Fruit fly (Drosophila melanogaster) whole organism, embryonic: ENCODE results near the gene CG42685.

Experiments
- Asciz ChIP-seq: fragments of 200-800 bp; sonication (Bioruptor generic); optimal IDR thresholded peaks from 2 replicates; lab custom pipeline; 2017; ENCODE audit warnings: missing biosample characterization, mild to moderate bottlenecking, missing genetic modification characterization, missing genetic modification reagents
- Awh ChIP-seq: fragments of 200-800 bp; sonication (Bioruptor generic); IDR thresholded peaks from 2 replicates; pipeline ENCODE4, ENCODE4 v1.3.6; 2022; ENCODE audit warnings: missing biosample characterization, missing genetic modification characterization
- Blimp-1 ChIP-seq: fragments of 200-800 bp; sonication (Bioruptor generic); optimal IDR thresholded peaks from 3 replicates; lab custom pipeline; 2018; ENCODE audit warnings: missing biosample characterization, missing genetic modification characterization, mild to moderate bottlenecking, moderate library complexity, missing genetic modification reagents
- CG10654 ChIP-seq: fragments of 200-800 bp; sonication (Bioruptor generic); optimal IDR thresholded peaks from 2 replicates; lab custom pipeline; 2016; ENCODE audit warnings: missing biosample characterization, missing genetic modification characterization
- CG11085 ChIP-seq: fragments of 200-800 bp; sonication (Bioruptor generic); IDR thresholded peaks from 2 replicates; pipeline ENCODE4 v1.3.6; 2022; ENCODE audit warnings: missing biosample characterization, missing genetic modification characterization
- CG12219 ChIP-seq: fragments of 200-800 bp; sonication (Bioruptor generic); optimal IDR thresholded peaks from 3 replicates; lab custom pipeline; 2018; ENCODE audit warnings: missing biosample characterization, mild to moderate bottlenecking, missing genetic modification characterization
- CG13894 ChIP-seq: fragments of 200-800 bp; sonication (Bioruptor generic); optimal IDR thresholded peaks from 3 replicates; lab custom pipeline; 2018; ENCODE audit warnings: missing biosample characterization, mild to moderate bottlenecking, missing genetic modification characterization, moderate library complexity
- CG15601 ChIP-seq: fragments of 200-800 bp; sonication (Bioruptor generic); optimal IDR thresholded peaks from 3 replicates; lab custom pipeline; 2019; ENCODE audit warnings: missing biosample characterization, mild to moderate bottlenecking, missing genetic modification characterization, moderate library complexity
- CG18619 ChIP-seq: fragments of 200-800 bp; sonication (Bioruptor generic); optimal IDR thresholded peaks from 3 replicates; lab custom pipeline; 2017; ENCODE audit warnings: missing biosample characterization, mild to moderate bottlenecking, missing genetic modification characterization
- CG2199 ChIP-seq: fragments of 200-800 bp; sonication (Bioruptor generic); IDR thresholded peaks from 3 replicates; pipeline ENCODE4 v1.3.6; 2022; ENCODE audit warnings: missing biosample characterization, missing genetic modification characterization
- CG2202 ChIP-seq: fragments of 200-800 bp; sonication (Bioruptor generic); optimal IDR thresholded peaks from 2 replicates; lab custom pipeline; 2018; ENCODE audit warnings: missing biosample characterization, mild to moderate bottlenecking, missing genetic modification characterization
- CG33557 ChIP-seq: fragments of 200-800 bp; sonication (Bioruptor generic); optimal IDR thresholded peaks from 2 replicates; lab custom pipeline; 2019; ENCODE audit warnings: missing biosample characterization, mild to moderate bottlenecking, missing genetic modification characterization, moderate library complexity
- CG4282 ChIP-seq: fragments of 200-800 bp; sonication (Bioruptor generic); optimal IDR thresholded peaks from 2 replicates; lab custom pipeline; 2016; ENCODE audit warnings: missing biosample characterization, missing genetic modification characterization
- CG4360 ChIP-seq: fragments of 200-800 bp; sonication (Bioruptor generic); IDR thresholded peaks from 2 replicates; pipeline ENCODE4 v1.3.6; 2022; ENCODE audit warnings: missing biosample characterization, missing genetic modification characterization
- CG4854 ChIP-seq: fragments of 200-800 bp; sonication (Bioruptor generic); optimal IDR thresholded peaks from 2 replicates; lab custom pipeline; 2016; ENCODE audit warnings: missing biosample characterization, missing genetic modification characterization, inconsistent platforms
- CG6689 ChIP-seq: fragments of 200-800 bp; sonication (Bioruptor generic); IDR thresholded peaks from 2 replicates; pipeline ENCODE4 v1.3.6; 2022; ENCODE audit warnings: missing biosample characterization, missing genetic modification characterization
- CG7786 ChIP-seq: fragments of 200-800 bp; sonication (Bioruptor generic); optimal IDR thresholded peaks from 2 replicates; lab custom pipeline; 2016; ENCODE audit warnings: missing biosample characterization, missing genetic modification characterization
- CG8478 ChIP-seq: fragments of >200 bp; optimal IDR thresholded peaks from 2 replicates; lab custom pipeline; 2018
- CkIIα-i1 ChIP-seq: fragments of 200-800 bp; sonication (Bioruptor generic); IDR thresholded peaks from 2 replicates; pipeline ENCODE4 v1.3.6; 2022; ENCODE audit warnings: missing biosample characterization, missing genetic modification characterization
- Dip3 ChIP-seq: fragments of 200-800 bp; sonication (Bioruptor generic); optimal IDR thresholded peaks from 3 replicates; lab custom pipeline; 2016; ENCODE audit warnings: missing biosample characterization, missing genetic modification characterization
- Ets65A ChIP-seq: fragments of 200-800 bp; sonication (Bioruptor generic); peaks from one replicate; lab custom pipeline; 2016; ENCODE audit warnings: missing biosample characterization, missing genetic modification characterization
- Hey ChIP-seq: fragments of 200-800 bp; sonication (Bioruptor generic); optimal IDR thresholded peaks from 3 replicates; lab custom pipeline; 2018; ENCODE audit warnings: missing biosample characterization, mild to moderate bottlenecking, missing genetic modification characterization
- Hmr ChIP-seq: fragments of 200-800 bp; sonication (Bioruptor generic); optimal IDR thresholded peaks from 3 replicates; lab custom pipeline; 2017; ENCODE audit warnings: mild to moderate bottlenecking, missing biosample characterization, missing genetic modification reagents, missing genetic modification characterization
- MESR4 ChIP-seq: fragments of 200-800 bp; sonication (Bioruptor generic); optimal IDR thresholded peaks from 2 replicates; lab custom pipeline; 2018; ENCODE audit warnings: missing biosample characterization, mild to moderate bottlenecking, missing genetic modification characterization, moderate library complexity
- Med ChIP-seq: fragments of 200-800 bp; sonication (Bioruptor generic); peaks from one replicate; lab custom pipeline; 2016; ENCODE audit warnings: missing biosample characterization, missing genetic modification characterization, mild to moderate bottlenecking, inconsistent platforms, moderate library complexity
- NfI ChIP-seq: fragments of 200-800 bp; sonication (Bioruptor generic); optimal IDR thresholded peaks from 3 replicates; lab custom pipeline; 2018; ENCODE audit warnings: missing biosample characterization, mild to moderate bottlenecking, missing genetic modification characterization, moderate library complexity
- Opbp ChIP-seq: fragments of 200-800 bp; sonication (Bioruptor generic); IDR thresholded peaks from 3 replicates; pipeline ENCODE4 v1.3.6; 2022; ENCODE audit warnings: missing biosample characterization, missing genetic modification characterization; ENCODE audit not compliant: partially characterized antibody
- Poxn ChIP-seq: fragments of 200-800 bp; sonication (Bioruptor generic); IDR thresholded peaks from 2 replicates; pipeline ENCODE4 v1.3.6; 2022; ENCODE audit warnings: missing biosample characterization, missing genetic modification characterization
- Sry-δ ChIP-seq: fragments of 200-800 bp; sonication (Bioruptor generic); optimal IDR thresholded peaks from 2 replicates; lab custom pipeline; 2016; ENCODE audit warnings: missing biosample characterization, missing genetic modification characterization
- Ssrp ChIP-seq: fragments of 200-800 bp; sonication (Bioruptor generic); optimal IDR thresholded peaks from 2 replicates; lab custom pipeline; 2018; ENCODE audit warnings: missing biosample characterization, mild to moderate bottlenecking, missing genetic modification characterization, moderate library complexity
- abd-A ChIP-seq: fragments of 200-800 bp; sonication (Bioruptor generic); optimal IDR thresholded peaks from 3 replicates; lab custom pipeline; 2019; ENCODE audit warnings: missing biosample characterization, mild to moderate bottlenecking, missing genetic modification characterization, moderate library complexity
- chm ChIP-seq: fragments of 200-800 bp; sonication (Bioruptor generic); IDR thresholded peaks from 2 replicates; pipeline ENCODE4 v1.3.6; 2022; ENCODE audit warnings: missing biosample characterization, missing genetic modification characterization
- disco-r ChIP-seq: fragments of 200-800 bp; sonication (Bioruptor generic); optimal IDR thresholded peaks from 2 replicates; lab custom pipeline; 2016; ENCODE audit warnings: missing biosample characterization, missing genetic modification characterization
- eyg ChIP-seq: fragments of 200-800 bp; sonication (Bioruptor generic); optimal IDR thresholded peaks from 3 replicates; lab custom pipeline; 2016; ENCODE audit warnings: missing biosample characterization, missing genetic modification characterization
- fu2 ChIP-seq: fragments of 200-800 bp; sonication (Bioruptor generic); optimal IDR thresholded peaks from 2 replicates; lab custom pipeline; 2016; ENCODE audit warnings: missing biosample characterization, missing genetic modification characterization
- grau ChIP-seq: fragments of 200-800 bp; optimal IDR thresholded peaks from 3 replicates; lab custom pipeline; 2019; ENCODE audit warnings: missing biosample characterization, mild to moderate bottlenecking, missing genetic modification characterization, moderate library complexity
- ken ChIP-seq: fragments of 200-800 bp; sonication (Bioruptor generic); IDR thresholded peaks from 3 replicates; pipeline ENCODE4 v1.3.6; 2022; ENCODE audit warnings: missing biosample characterization, missing genetic modification characterization
- lov ChIP-seq, 2 experiments: fragments of 200-800 bp in 1 of 2; fragments of >200 bp in 1 of 2; sonication (Bioruptor generic) in 1 of 2; IDR thresholded peaks in 1 of 2; optimal IDR thresholded peaks in 1 of 2; 2 replicates in 1 of 2; 3 replicates in 1 of 2; pipeline versions ENCODE4 v1.3.6 to Lab custom; 2017 to 2022; ENCODE audit warnings: missing biosample characterization in 1 of 2, missing genetic modification characterization in 1 of 2
- nerfin-1 ChIP-seq: fragments of 200-800 bp; sonication (Bioruptor generic); optimal IDR thresholded peaks from 3 replicates; lab custom pipeline; 2019; ENCODE audit warnings: missing biosample characterization, mild to moderate bottlenecking, missing genetic modification characterization, moderate library complexity
- peb ChIP-seq: fragments of 200-800 bp; sonication (Bioruptor generic); IDR thresholded peaks from 2 replicates; pipeline ENCODE4 v1.3.6; 2022; ENCODE audit warnings: missing biosample characterization, missing genetic modification characterization
- pho ChIP-seq: fragments of 200-800 bp; sonication (Bioruptor generic); optimal IDR thresholded peaks from 2 replicates; lab custom pipeline; 2016; ENCODE audit warnings: missing biosample characterization, missing genetic modification characterization
- sc ChIP-seq, 3 experiments: fragments of >200 bp in 2 of 3; fragments of 200-800 bp in 1 of 3; sonication (Bioruptor generic) in 1 of 3; optimal IDR thresholded peaks; 2 replicates in 2 of 3; 3 replicates in 1 of 3; lab custom pipeline; 2017; ENCODE audit warnings: mild to moderate bottlenecking in 1 of 3, missing biosample characterization in 1 of 3, missing genetic modification characterization in 1 of 3, missing genetic modification reagents in 1 of 3
- sens ChIP-seq: fragments of 200-800 bp; sonication (Bioruptor generic); peaks from one replicate; lab custom pipeline; 2016; ENCODE audit warnings: missing biosample characterization, missing genetic modification characterization
- shn ChIP-seq: fragments of 200-800 bp; sonication (Bioruptor generic); optimal IDR thresholded peaks from 3 replicates; lab custom pipeline; 2016; ENCODE audit warnings: missing biosample characterization, missing genetic modification characterization
- sim ChIP-seq: fragments of 200-800 bp; sonication (Bioruptor generic); IDR thresholded peaks from 2 replicates; pipeline ENCODE4 v1.3.6; 2022; ENCODE audit warnings: missing biosample characterization, missing genetic modification characterization
- sima ChIP-seq: fragments of 200-800 bp; sonication (Bioruptor generic); optimal IDR thresholded peaks from 2 replicates; lab custom pipeline; 2016; ENCODE audit warnings: missing biosample characterization, missing genetic modification characterization
- wor ChIP-seq: fragments of 200-800 bp; sonication (Bioruptor generic); IDR thresholded peaks from 2 replicates; pipeline ENCODE4 v1.3.6; 2022; ENCODE audit warnings: missing biosample characterization, missing genetic modification characterization

CG42685 gene

dm6 chr2L:14688274-14688840 is 41.6 kb downstream of the CG42685 start:
- TF ChIP-seq sc (optimal IDR thresholded peaks at IDR 0.05; lab: Kevin White, UChicago): no peak
- TF ChIP-seq sc (GFP tag; optimal IDR thresholded peaks at IDR 0.05; lab: Kevin White, UChicago): no peak
- TF ChIP-seq Med (GFP tag; lab: Kevin White, UChicago): peak; percentile 76
- TF ChIP-seq grau (tag; lab: Kevin White, UChicago): peak; percentile 15
- peak; percentile 68 for TF ChIP-seq sens (GFP tag; lab: Kevin White, UChicago)
- TF ChIP-seq CG2199: no peak; the same call in 1 of the 3 replicates
- TF ChIP-seq CG4360 (GFP tag; lab: Robert Waterston, UW): peak; percentile 71
- TF ChIP-seq Opbp (GFP tag; lab: Robert Waterston, UW): 0 out of 3 replicates have a peak, but pooled peaks have one; percentile 17
- TF ChIP-seq chm (GFP tag; lab: Robert Waterston, UW): peak; percentile 77; the same call in 1 of the 2 replicates
- TF ChIP-seq CG2202: no peak
- 0 out of 2 replicates have a peak, but pooled peaks have one; percentile 14 for TF ChIP-seq CG6689
- TF ChIP-seq Ets65A (GFP tag; lab: Kevin White, UChicago): peak; percentile 15

- no peak for TF ChIP-seq CG10654
- no peak for TF ChIP-seq Sry-δ
- no peak for TF ChIP-seq Asciz (GFP tag; lab: Kevin White, UChicago)
- TF ChIP-seq sim: no peak
- TF ChIP-seq Blimp-1 (GFP tag; lab: Kevin White, UChicago): peak; percentile 94
- no peak for TF ChIP-seq peb (GFP tag; lab: Robert Waterston, UW)
- TF ChIP-seq CG11085 (GFP tag; lab: Robert Waterston, UW): no peak
- TF ChIP-seq CG18619 (GFP tag; lab: Kevin White, UChicago): no peak
- TF ChIP-seq CG4282 (GFP tag; lab: Kevin White, UChicago): no peak
- TF ChIP-seq sima (GFP tag; lab: Kevin White, UChicago): no peak
- TF ChIP-seq CG2199: no peak; the same call in 2 of the 3 replicates
- peak; percentile 37 for TF ChIP-seq abd-A (tag; lab: Kevin White, UChicago)
- no peak for TF ChIP-seq disco-r (GFP tag; lab: Kevin White, UChicago)
- TF ChIP-seq Awh: 0 out of 2 replicates have a peak, but pooled peaks have one; percentile 28
- no peak for TF ChIP-seq CG7786 (GFP tag; lab: Kevin White, UChicago)
- TF ChIP-seq shn (GFP tag; lab: Kevin White, UChicago): no peak
- TF ChIP-seq CG33557 (GFP tag; lab: Kevin White, UChicago): no peak
Measured at dm6 chr2L:14687359-14687758, 42.6 kb downstream of the CG42685 start.

dm6 chr2L:14685637-14686232 is 44.2 kb downstream of the CG42685 start:
- TF ChIP-seq CG8478 (lab: Kevin White, UChicago) (no peak), NfI (GFP tag; lab: Kevin White, UChicago) (peak; percentile 68), CkIIα-i1 (GFP tag; lab: Robert Waterston, UW) (no peak; the same call in 1 of the 2 replicates), nerfin-1 (tag; lab: Kevin White, UChicago) (peak; percentile 81), CG4854 (peak; percentile 92), lov (optimal IDR thresholded peaks at IDR 0.05; lab: Kevin White, UChicago) (no peak), lov (GFP tag; IDR thresholded peaks at IDR 0.05; lab: Robert Waterston, UW) (no peak), pho (GFP tag; lab: Kevin White, UChicago) (peak; percentile 93), Ssrp (tag; lab: Kevin White, UChicago) (peak; percentile 11), CG12219 (GFP tag; lab: Kevin White, UChicago) (peak; percentile 74), wor (GFP tag; lab: Robert Waterston, UW) (no peak), CG15601 (tag; lab: Kevin White, UChicago) (peak; percentile 94), Hmr (GFP tag; lab: Kevin White, UChicago) (peak; percentile 97), CG13894 (peak; percentile 76), Poxn (GFP tag; lab: Robert Waterston, UW) (peak; percentile 52; the same call in 1 of the 2 replicates), Dip3 (GFP tag; lab: Kevin White, UChicago) (peak; percentile 87), fu2 (GFP tag; lab: Kevin White, UChicago) (peak; percentile 74), Hey (tag; lab: Kevin White, UChicago) (peak; percentile 88), CG6689 (peak; percentile 66), ken (GFP tag; lab: Robert Waterston, UW) (peak; percentile 67; the same call in 2 of the 3 replicates), MESR4 (GFP tag; lab: Kevin White, UChicago) (peak; percentile 26), eyg (GFP tag; lab: Kevin White, UChicago) (peak; percentile 94)
